Worm (Caenorhabditis elegans) whole organism, early embryonic: Measurements from ENCODE around the gene F46E10.3.

Experiments
- B0310.2 ChIP-seq: sonication (generic microtip); optimal IDR thresholded peaks from 2 replicates; lab custom pipeline; 2016; ENCODE audit warnings: mild to moderate bottlenecking, missing genetic modification characterization, missing compliant biosample characterization
- ama-1 ChIP-seq: fragments of 150-350 bp; optimal IDR thresholded peaks from 2 replicates; lab custom pipeline; 2014
- ceh-36 ChIP-seq: sonication (generic microtip); optimal IDR thresholded peaks from 2 replicates; lab custom pipeline; 2016; ENCODE audit warnings: missing genetic modification characterization, inconsistent platforms, missing compliant biosample characterization
- ets-7 ChIP-seq: sonication (generic microtip); optimal IDR thresholded peaks from 2 replicates; lab custom pipeline; 2016; ENCODE audit warnings: missing genotype, missing genetic modification characterization, missing compliant biosample characterization
- flt-1 ChIP-seq: fragments of 200-800 bp; sonication (Bioruptor generic); IDR thresholded peaks from 2 replicates; pipeline ENCODE4 v1.3.6; 2022; ENCODE audit warnings: missing genetic modification characterization, missing compliant biosample characterization
- hmg-4 ChIP-seq: fragments of 200-800 bp; sonication (Bioruptor generic); optimal IDR thresholded peaks from 2 replicates; lab custom pipeline; 2018; ENCODE audit warnings: mild to moderate bottlenecking, missing genetic modification characterization, missing compliant biosample characterization
- scrt-1 ChIP-seq: fragments of 200-800 bp; sonication (Bioruptor generic); IDR thresholded peaks from 2 replicates; pipeline ENCODE4 v1.3.6; 2022; ENCODE audit warnings: missing genetic modification characterization, missing compliant biosample characterization
- sea-1 ChIP-seq: fragments of 200-800 bp; sonication (Bioruptor generic); conservative IDR thresholded peaks from 2 replicates; pipeline ENCODE4 v1.3.6; 2022; ENCODE audit warnings: missing genetic modification characterization, missing compliant biosample characterization
- tbx-37 ChIP-seq: fragments of 200-800 bp; sonication (Bioruptor generic); conservative IDR thresholded peaks from 2 replicates; pipeline ENCODE4 v1.3.6; 2022; ENCODE audit warnings: missing genetic modification reagents, missing genetic modification characterization, missing compliant biosample characterization
- tra-4 ChIP-seq: sonication (generic microtip); optimal IDR thresholded peaks from 2 replicates; lab custom pipeline; 2017; ENCODE audit warnings: missing genetic modification characterization, missing compliant biosample characterization

- no peak for TF ChIP-seq scrt-1 (GFP tag; lab: Robert Waterston, UW)
- no peak for TF ChIP-seq ets-7 (tag; lab: Kevin White, UChicago)
- no peak for TF ChIP-seq ceh-36
- no peak for TF ChIP-seq B0310.2 (tag; lab: Kevin White, UChicago)
- no peak for TF ChIP-seq ama-1 (lab: Kevin White, UChicago)
- TF ChIP-seq tra-4 (tag; lab: Kevin White, UChicago) = no peak
- TF ChIP-seq sea-1 (GFP tag; lab: Robert Waterston, UW) = no peak
- TF ChIP-seq flt-1 = no peak
- no peak for TF ChIP-seq tbx-37 (GFP tag; lab: Robert Waterston, UW)
- no peak for TF ChIP-seq hmg-4
These were observed 6.7 kb downstream of the F46E10.3 start, which contains the start of gene acs-1 for ce11 chrV:6524757-6525156.
